Fruit fly (Drosophila melanogaster) whole organism, wandering third instar larva: Measurements from ENCODE around the gene Rhp.
"Not testable (repeated sequence)": the region's sequence is repeated elsewhere in the genome, so short reads cannot be mapped to it uniquely, and the experiment has no call there.

Experiments used
- Abd-B ChIP-seq: fragments of >200 bp; optimal IDR thresholded peaks from 2 replicates; lab custom pipeline; 2017; ENCODE audit warnings: missing biosample characterization, missing genetic modification characterization
- CG32264 ChIP-seq: fragments of 200-800 bp; sonication (Bioruptor generic); optimal IDR thresholded peaks from 2 replicates; lab custom pipeline; 2016; ENCODE audit warnings: missing biosample characterization, missing genetic modification characterization
- CG9705 ChIP-seq: fragments of 200-800 bp; sonication (Bioruptor generic); optimal IDR thresholded peaks from 2 replicates; lab custom pipeline; 2018; ENCODE audit warnings: missing biosample characterization, mild to moderate bottlenecking, missing genetic modification characterization
- CrebA ChIP-seq: fragments of 200-800 bp; sonication (Bioruptor generic); optimal IDR thresholded peaks from 2 replicates; lab custom pipeline; 2016; ENCODE audit warnings: missing biosample characterization, mild to moderate bottlenecking, missing genetic modification characterization, borderline replicate concordance
- Dfd ChIP-seq: fragments of >200 bp; optimal IDR thresholded peaks from 2 replicates; lab custom pipeline; 2017; ENCODE audit warnings: missing biosample characterization, missing genetic modification characterization
- Dif ChIP-seq: fragments of 200-275, 200-300 bp; sonication (Bioruptor generic); optimal IDR thresholded peaks from 2 replicates; lab custom pipeline; 2018; ENCODE audit warnings: missing biosample characterization, missing genetic modification characterization; ENCODE audit not compliant: partially characterized antibody
- GATAd ChIP-seq: sonication (Bioruptor generic); optimal IDR thresholded peaks from 2 replicates; lab custom pipeline; 2016; ENCODE audit warnings: missing biosample characterization, missing genetic modification characterization
- HLH106 ChIP-seq: fragments of 200-800 bp; optimal IDR thresholded peaks from 3 replicates; lab custom pipeline; 2019; ENCODE audit warnings: missing biosample characterization, mild to moderate bottlenecking, missing genetic modification characterization, moderate library complexity
- Hnf4 ChIP-seq: fragments of 200-800 bp; sonication (Bioruptor generic); optimal IDR thresholded peaks from 2 replicates; lab custom pipeline; 2016; ENCODE audit warnings: missing biosample characterization, mild to moderate bottlenecking, missing genetic modification characterization
- Hr78 ChIP-seq: fragments of >200 bp; optimal IDR thresholded peaks from 2 replicates; lab custom pipeline; 2017; ENCODE audit warnings: missing biosample characterization, missing genetic modification characterization
- Hr83 ChIP-seq: fragments of 200-300 bp; sonication (Bioruptor generic); optimal IDR thresholded peaks from 2 replicates; lab custom pipeline; 2016; ENCODE audit warnings: missing biosample characterization, mild to moderate bottlenecking, missing genetic modification characterization, moderate library complexity; ENCODE audit not compliant: poor library complexity, severe bottlenecking
- Jra ChIP-seq: sonication (Bioruptor generic); optimal IDR thresholded peaks from 2 replicates; lab custom pipeline; 2016; ENCODE audit warnings: missing biosample characterization, missing genetic modification characterization
- Mio ChIP-seq: sonication (Bioruptor generic); optimal IDR thresholded peaks from 2 replicates; lab custom pipeline; 2016; ENCODE audit warnings: missing biosample characterization, missing genetic modification characterization
- Myc ChIP-seq: fragments of >200 bp; optimal IDR thresholded peaks from 2 replicates; lab custom pipeline; 2017
- N ChIP-seq: fragments of >200 bp; optimal IDR thresholded peaks from 2 replicates; lab custom pipeline; 2018; ENCODE audit warnings: missing biosample characterization, missing external identifiers, missing genetic modification characterization
- OdsH ChIP-seq: fragments of 200-800 bp; sonication (Bioruptor generic); optimal IDR thresholded peaks from 2 replicates; lab custom pipeline; 2016; ENCODE audit warnings: missing biosample characterization, mild to moderate bottlenecking, missing genetic modification characterization
- Rel ChIP-seq, 2 experiments: fragments of 200-800 bp; sonication (Bioruptor generic) in 1 of 2; optimal IDR thresholded peaks; 2 replicates in 1 of 2; 3 replicates in 1 of 2; lab custom pipeline; 2016 to 2019; ENCODE audit warnings: mild to moderate bottlenecking in 2 of 2, missing biosample characterization in 2 of 2, missing genetic modification characterization in 2 of 2, moderate library complexity in 1 of 2
- Sp1 ChIP-seq: fragments of 200-800 bp; sonication (Bioruptor generic); optimal IDR thresholded peaks from 3 replicates; lab custom pipeline; 2019; ENCODE audit warnings: missing biosample characterization, mild to moderate bottlenecking, missing genetic modification characterization, moderate library complexity
- Vsx2 ChIP-seq: fragments of 200-300, 225-300 bp; sonication (Bioruptor generic); optimal IDR thresholded peaks from 2 replicates; lab custom pipeline; 2018; ENCODE audit warnings: missing biosample characterization, missing genetic modification characterization; ENCODE audit not compliant: partially characterized antibody
- br ChIP-seq: fragments of 200-800 bp; sonication (Bioruptor generic); optimal IDR thresholded peaks from 2 replicates; lab custom pipeline; 2016; ENCODE audit warnings: missing biosample characterization, missing genetic modification characterization
- brk ChIP-seq: fragments of 200-800 bp; sonication (Bioruptor generic); optimal IDR thresholded peaks from 2 replicates; lab custom pipeline; 2016; ENCODE audit warnings: missing biosample characterization, mild to moderate bottlenecking, missing genetic modification characterization
- dl ChIP-seq, 2 experiments: fragments of 175-275, 200-275 bp in 1 of 2; fragments of 200-275 bp in 1 of 2; sonication (Bioruptor generic); optimal IDR thresholded peaks; lab custom pipeline; 2018; ENCODE audit warnings: mild to moderate bottlenecking in 2 of 2, missing biosample characterization in 2 of 2, missing genetic modification characterization in 2 of 2, moderate library complexity in 2 of 2; ENCODE audit not compliant: partially characterized antibody in 2 of 2, insufficient read depth in 1 of 2
- dmrt93B ChIP-seq: fragments of 200-800 bp; sonication (Bioruptor generic); optimal IDR thresholded peaks from 2 replicates; lab custom pipeline; 2018; ENCODE audit warnings: missing biosample characterization, mild to moderate bottlenecking, missing genetic modification characterization
- dsf ChIP-seq: sonication (Bioruptor generic); optimal IDR thresholded peaks from 2 replicates; lab custom pipeline; 2016; ENCODE audit warnings: missing biosample characterization, missing genetic modification characterization, borderline replicate concordance
- ey ChIP-seq: fragments of 200-800 bp; sonication (Bioruptor generic); optimal IDR thresholded peaks from 2 replicates; lab custom pipeline; 2016; ENCODE audit warnings: missing biosample characterization, missing genetic modification characterization
- foxo ChIP-seq, 2 experiments: fragments of 200-800 bp; sonication (Bioruptor generic); optimal IDR thresholded peaks; 2 replicates in 1 of 2; 3 replicates in 1 of 2; lab custom pipeline; 2016 to 2017; ENCODE audit warnings: missing biosample characterization in 2 of 2, missing genetic modification characterization in 2 of 2
- fru ChIP-seq: fragments of 200-800 bp; sonication (Bioruptor generic); optimal IDR thresholded peaks from 3 replicates; lab custom pipeline; 2016; ENCODE audit warnings: missing biosample characterization, mild to moderate bottlenecking, missing genetic modification characterization
- h ChIP-seq: fragments of 200-800 bp; sonication (Bioruptor generic); optimal IDR thresholded peaks from 3 replicates; lab custom pipeline; 2016; ENCODE audit warnings: missing biosample characterization, mild to moderate bottlenecking, missing genetic modification characterization
- jim ChIP-seq: fragments of 175-275, 200-325 bp; sonication (Bioruptor generic); optimal IDR thresholded peaks from 2 replicates; lab custom pipeline; 2016; ENCODE audit warnings: missing biosample characterization, mild to moderate bottlenecking, missing genetic modification characterization
- lola ChIP-seq: fragments of >200 bp; optimal IDR thresholded peaks from 2 replicates; lab custom pipeline; 2017; ENCODE audit warnings: missing biosample characterization, missing genetic modification characterization
- pan ChIP-seq: fragments of >200 bp; optimal IDR thresholded peaks from 2 replicates; lab custom pipeline; 2017
- psq ChIP-seq: fragments of 200-800 bp; sonication (Bioruptor generic); optimal IDR thresholded peaks from 3 replicates; lab custom pipeline; 2017; ENCODE audit warnings: missing biosample characterization, mild to moderate bottlenecking, missing genetic modification characterization, moderate library complexity
- rgr ChIP-seq: fragments of 200-800 bp; sonication (Bioruptor generic); optimal IDR thresholded peaks from 3 replicates; lab custom pipeline; 2016; ENCODE audit warnings: missing biosample characterization, mild to moderate bottlenecking, missing genetic modification characterization
- sage ChIP-seq: fragments of 200-800 bp; sonication (Bioruptor generic); optimal IDR thresholded peaks from 2 replicates; lab custom pipeline; 2016; ENCODE audit warnings: missing biosample characterization, mild to moderate bottlenecking, missing genetic modification characterization
- sv ChIP-seq: fragments of 200-800 bp; sonication (Bioruptor generic); optimal IDR thresholded peaks from 3 replicates; lab custom pipeline; 2016; ENCODE audit warnings: missing biosample characterization, missing genetic modification characterization
- tai ChIP-seq: sonication (Bioruptor generic); optimal IDR thresholded peaks from 2 replicates; lab custom pipeline; 2016; ENCODE audit warnings: missing biosample characterization, missing genetic modification characterization
- usp ChIP-seq: fragments of >200 bp; optimal IDR thresholded peaks from 2 replicates; lab custom pipeline; 2017; ENCODE audit warnings: missing biosample characterization, missing genetic modification characterization
- woc ChIP-seq: sonication (Bioruptor generic); optimal IDR thresholded peaks from 2 replicates; lab custom pipeline; 2016; ENCODE audit warnings: missing biosample characterization, mild to moderate bottlenecking, missing genetic modification characterization

The Rhp gene

DNA sequence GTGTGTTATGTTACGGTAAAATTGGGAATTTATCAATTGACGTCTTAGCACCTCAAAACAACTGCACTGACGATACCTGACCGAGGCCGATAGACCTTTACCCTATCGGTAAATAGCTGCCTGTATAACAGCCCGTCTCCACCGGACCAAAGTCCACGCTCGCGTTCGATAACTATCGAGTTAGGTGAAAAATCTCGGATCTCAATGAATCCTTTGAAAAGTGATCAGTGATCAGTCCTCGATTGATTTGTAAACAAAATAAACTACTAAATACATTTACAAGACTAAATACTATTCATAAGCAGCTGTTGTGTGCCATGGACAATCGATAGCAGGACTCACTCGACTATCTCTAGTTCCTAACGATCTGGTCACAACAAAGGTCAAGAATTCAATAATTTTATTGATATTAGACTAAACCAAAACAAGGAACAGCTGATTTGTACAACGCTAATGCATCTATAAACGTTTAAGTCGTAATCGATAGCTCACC is 7.3 kb downstream of the Rhp start, which contains the start of gene sordd1:
sordd1 (minus strand) TSS at position 78 of the 493 bp plus-strand sequence.
- TF ChIP-seq N = peak; percentile 66
- TF ChIP-seq, all 38 proteins: peak for 1; not testable (repeated sequence) for 37

DNA sequence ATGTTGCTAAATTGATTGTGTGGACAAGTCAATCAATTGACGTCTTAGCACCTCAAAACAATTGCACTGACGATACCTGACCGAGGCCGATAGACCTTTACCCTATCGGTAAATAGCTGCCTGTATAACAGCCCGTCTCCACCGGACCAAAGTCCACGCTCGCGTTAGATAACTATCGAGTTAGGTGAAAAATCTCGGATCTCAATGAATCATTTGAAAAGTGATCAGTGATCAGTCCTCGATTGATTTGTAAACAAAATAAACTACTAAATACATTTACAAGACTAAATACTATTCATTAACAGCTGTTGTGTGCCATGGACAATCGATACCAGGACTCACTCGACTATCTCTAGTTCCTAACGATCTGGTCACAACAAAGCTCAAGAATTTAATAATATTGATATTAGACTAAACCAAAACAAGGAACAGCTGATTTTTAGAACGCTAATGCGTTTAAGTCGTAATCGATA is 10.4 kb downstream of the Rhp start, which contains the start of the genes sordd2 and CG15602:
sordd2 (minus strand) TSS at position 78 of the 473 bp plus-strand sequence.
CG15602 (plus strand) TSS at position 342 of the 473 bp plus-strand sequence.
- TF ChIP-seq Mio (GFP tag; lab: Kevin White, UChicago); Sp1 (GFP tag; lab: Kevin White, UChicago); woc: not testable (repeated sequence)
- TF ChIP-seq, all 38 proteins: peak for 0; not testable (repeated sequence) for 38

DNA sequence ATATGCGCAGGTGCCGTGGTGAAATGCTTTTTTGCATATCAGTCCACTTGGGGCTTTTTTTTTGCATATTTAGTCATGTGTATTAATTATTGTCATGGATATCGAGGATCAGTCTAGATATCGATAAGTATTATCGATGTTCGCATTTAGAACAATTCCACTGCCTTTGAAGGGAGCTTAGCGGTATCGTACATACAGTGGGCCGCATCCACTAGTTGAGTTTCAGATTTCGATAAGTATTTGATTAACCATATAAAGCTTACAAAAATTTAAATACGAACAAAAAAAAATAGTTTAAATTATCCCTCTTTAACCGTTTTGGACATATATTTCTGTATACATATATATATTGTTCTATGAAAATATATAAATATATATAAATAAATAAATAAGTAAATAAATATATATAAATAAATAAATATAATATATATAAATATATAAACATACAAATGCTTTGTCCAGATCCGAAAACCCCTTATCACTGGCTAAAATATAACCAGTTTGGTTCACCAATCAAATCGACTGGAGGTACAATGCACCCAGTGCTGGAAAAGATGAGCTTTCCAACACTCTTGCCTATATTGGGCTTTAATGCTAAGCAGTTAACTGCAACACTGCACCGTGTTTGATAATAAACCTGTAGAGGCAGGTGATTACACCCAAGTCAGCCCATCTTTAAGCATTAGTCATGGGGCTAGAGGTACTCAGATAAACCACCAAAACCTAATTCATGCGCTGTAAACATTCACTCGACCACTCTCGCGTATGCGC is 14.4 kb downstream of the Rhp start:
- TF ChIP-seq tai (GFP tag; lab: Kevin White, UChicago) = no peak
- no peak for TF ChIP-seq fru (GFP tag; lab: Kevin White, UChicago)
- no peak for TF ChIP-seq sv (GFP tag; lab: Kevin White, UChicago)
- TF ChIP-seq Myc (lab: Kevin White, UChicago) = no peak
- no peak for TF ChIP-seq jim (GFP tag; lab: Kevin White, UChicago)
- TF ChIP-seq dmrt93B (GFP tag; lab: Kevin White, UChicago) = no peak
- TF ChIP-seq pan (lab: Kevin White, UChicago) = no peak
- TF ChIP-seq dsf (GFP tag; lab: Kevin White, UChicago) = no peak
- no peak for TF ChIP-seq brk
- TF ChIP-seq usp (GFP tag; lab: Kevin White, UChicago) = no peak
- peak; percentile 37 for TF ChIP-seq HLH106 (tag; lab: Kevin White, UChicago)
- no peak for TF ChIP-seq Dif (GFP tag; lab: Kevin White, UChicago)
- peak; percentile 6 for TF ChIP-seq rgr (GFP tag; lab: Kevin White, UChicago)
- no peak for TF ChIP-seq Hnf4 (GFP tag; lab: Kevin White, UChicago)
- TF ChIP-seq CrebA = no peak
- TF ChIP-seq woc = peak; percentile 59
- no peak for TF ChIP-seq sage
- TF ChIP-seq dl (GFP tag; optimal IDR thresholded peaks at IDR 0.05; lab: Kevin White, UChicago; ENCODE audit: insufficient read depth in 1 of 2, partially characterized antibody in 2 of 2) = no peak
- TF ChIP-seq Jra (GFP tag; lab: Kevin White, UChicago) = peak; percentile 11
- no peak for TF ChIP-seq CG32264
- no peak for TF ChIP-seq br (GFP tag; lab: Kevin White, UChicago)
- no peak for TF ChIP-seq Dfd (GFP tag; lab: Kevin White, UChicago)
- no peak for TF ChIP-seq Hr83 (GFP tag; lab: Kevin White, UChicago)
- no peak for TF ChIP-seq h
- no peak for TF ChIP-seq OdsH
- TF ChIP-seq Sp1 (GFP tag; lab: Kevin White, UChicago) = peak; percentile 48
- peak in 1 of 2 experiments; percentile 35 for TF ChIP-seq foxo (GFP tag; optimal IDR thresholded peaks at IDR 0.05; lab: Kevin White, UChicago)
- no peak for TF ChIP-seq Abd-B (GFP tag; lab: Kevin White, UChicago)
- TF ChIP-seq Hr78 (GFP tag; lab: Kevin White, UChicago) = no peak
- TF ChIP-seq Rel (GFP tag; optimal IDR thresholded peaks at IDR 0.05; lab: Kevin White, UChicago) = no peak
- TF ChIP-seq Rel (tag; optimal IDR thresholded peaks at IDR 0.05; lab: Kevin White, UChicago) = peak; percentile 89
- TF ChIP-seq GATAd (GFP tag; lab: Kevin White, UChicago) = no peak
- TF ChIP-seq lola (GFP tag; lab: Kevin White, UChicago) = no peak
- TF ChIP-seq N = no peak
- no peak for TF ChIP-seq CG9705 (GFP tag; lab: Kevin White, UChicago)
- no peak for TF ChIP-seq Mio (GFP tag; lab: Kevin White, UChicago)
- no peak for TF ChIP-seq ey
- TF ChIP-seq Vsx2 (GFP tag; lab: Kevin White, UChicago) = no peak
- TF ChIP-seq psq (GFP tag; lab: Kevin White, UChicago) = peak; percentile 10
